Fruit fly (Drosophila melanogaster): ENCODE data around the gene CG32683.

CG32683 gene

dm6 chrX:10367801-10368203, 86.9 kb downstream of the CG32683 start, which contains the start of gene CG17841 (continued):
- peak; percentile 62 for TF ChIP-seq unc-4 (GFP tag; IDR thresholded peaks at IDR 0.05; ENCODE audit: partially characterized antibody)
- TF ChIP-seq HmgZ (tag; optimal IDR thresholded peaks at IDR 0.05) = peak; percentile 43
- 0 out of 2 replicates have a peak, but pooled peaks have one; percentile 12 for TF ChIP-seq tna (GFP tag; IDR thresholded peaks at IDR 0.05; ENCODE audit: partially characterized antibody)
- peak; percentile 26 for TF ChIP-seq kah (GFP tag; optimal IDR thresholded peaks at IDR 0.05)
- 0 out of 3 replicates have a peak, but pooled peaks have one; percentile 35 for TF ChIP-seq CG34224 (GFP tag; IDR thresholded peaks at IDR 0.05; ENCODE audit: partially characterized antibody)
- 0 out of 3 replicates have a peak, but pooled peaks have one; percentile 44 for TF ChIP-seq zen2 (GFP tag; IDR thresholded peaks at IDR 0.05; ENCODE audit: partially characterized antibody)
- TF ChIP-seq Fer1 (GFP tag; optimal IDR thresholded peaks at IDR 0.05) = peak; percentile 5
- peak; percentile 89 for TF ChIP-seq CG2116 (GFP tag; optimal IDR thresholded peaks at IDR 0.05)
- no peak for TF ChIP-seq pum (GFP tag; optimal IDR thresholded peaks at IDR 0.05)
- TF ChIP-seq Dp (GFP tag; optimal IDR thresholded peaks at IDR 0.05) = peak; percentile 83
- peak; percentile 40 for TF ChIP-seq Ets97D (GFP tag; optimal IDR thresholded peaks at IDR 0.05)
- peak; percentile 75 for TF ChIP-seq Sry-δ (GFP tag; optimal IDR thresholded peaks at IDR 0.05)
- peak; percentile 46 for TF ChIP-seq nmo (GFP tag; optimal IDR thresholded peaks at IDR 0.05)
- TF ChIP-seq CG1603 (tag; optimal IDR thresholded peaks at IDR 0.05) = peak; percentile 99
- TF ChIP-seq pzg (GFP tag; optimal IDR thresholded peaks at IDR 0.05) = peak; percentile 89
- peak; percentile 59 for TF ChIP-seq CG30020 (tag; optimal IDR thresholded peaks at IDR 0.05)
- no peak for TF ChIP-seq CG6683 (GFP tag; optimal IDR thresholded peaks at IDR 0.05)
- TF ChIP-seq Myb (GFP tag; optimal IDR thresholded peaks at IDR 0.05) = peak; percentile 80
- peak; percentile 80 for TF ChIP-seq CG9797 (GFP tag; optimal IDR thresholded peaks at IDR 0.05)
- 0 out of 3 replicates have a peak, but pooled peaks have one; percentile 19 for TF ChIP-seq so (GFP tag; IDR thresholded peaks at IDR 0.05)
- TF ChIP-seq lov (optimal IDR thresholded peaks at IDR 0.05) = no peak
- TF ChIP-seq lov (GFP tag; IDR thresholded peaks at IDR 0.05) = no peak
- peak; percentile 2 for TF ChIP-seq sd (tag; optimal IDR thresholded peaks at IDR 0.05)
- TF ChIP-seq CG31365 (tag; optimal IDR thresholded peaks at IDR 0.05) = no peak
- peak; percentile 47; the same call in 1 of the 2 replicates for TF ChIP-seq Bgb (GFP tag; IDR thresholded peaks at IDR 0.05; ENCODE audit: partially characterized antibody)
- peak; percentile 55 for TF ChIP-seq CG12659 (GFP tag; optimal IDR thresholded peaks at IDR 0.05)
- no peak for TF ChIP-seq B-H1 (GFP tag; IDR thresholded peaks at IDR 0.05)
- TF ChIP-seq scrt (GFP tag; optimal IDR thresholded peaks at IDR 0.05) = peak; percentile 70
- peak; percentile 15 for TF ChIP-seq CG12391 (tag; optimal IDR thresholded peaks at IDR 0.05)
- peak in 1 of 2 experiments; percentile 15 for TF ChIP-seq insv (GFP tag; optimal IDR thresholded peaks at IDR 0.05)
- no peak for TF ChIP-seq CG4328 (GFP tag; optimal IDR thresholded peaks at IDR 0.05)
- TF ChIP-seq Xbp1 (GFP tag; optimal IDR thresholded peaks at IDR 0.05) = no peak
- peak in 1 of 2 experiments; percentile 38 for TF ChIP-seq Pdp1 (GFP tag; optimal IDR thresholded peaks at IDR 0.05)
- TF ChIP-seq lab (GFP tag; optimal IDR thresholded peaks at IDR 0.05) = peak; percentile 23
- TF ChIP-seq CG2712 (tag; optimal IDR thresholded peaks at IDR 0.05) = peak; percentile 31
- peak in 1 of 2 experiments; percentile 11 for TF ChIP-seq crp (GFP tag; optimal IDR thresholded peaks at IDR 0.05)
- TF ChIP-seq chinmo (GFP tag; IDR thresholded peaks at IDR 0.05; ENCODE audit: partially characterized antibody) = 0 out of 4 replicates have a peak, but pooled peaks have one; percentile 26
- peak; percentile 62 for TF ChIP-seq MBD-R2 (GFP tag; IDR thresholded peaks at IDR 0.05)
- peak; percentile 34 for TF ChIP-seq CG17186 (GFP tag; optimal IDR thresholded peaks at IDR 0.05)
- peak; percentile 87 for TF ChIP-seq Sin3A (optimal IDR thresholded peaks at IDR 0.05)
- TF ChIP-seq HLH3B (GFP tag; IDR thresholded peaks at IDR 0.05) = no peak
- peak; percentile 60; the same call in 1 of the 4 replicates for TF ChIP-seq Dll (GFP tag; IDR thresholded peaks at IDR 0.05; ENCODE audit: partially characterized antibody)
- peak; percentile 81 for TF ChIP-seq Deaf1 (tag; optimal IDR thresholded peaks at IDR 0.05)
- TF ChIP-seq sna (GFP tag; IDR thresholded peaks at IDR 0.05; ENCODE audit: partially characterized antibody) = 0 out of 2 replicates have a peak, but pooled peaks have one; percentile 29
- no peak for TF ChIP-seq gem (tag; optimal IDR thresholded peaks at IDR 0.05)
- TF ChIP-seq MESR4 (GFP tag; optimal IDR thresholded peaks at IDR 0.05) = peak; percentile 81
- no peak for TF ChIP-seq CG10959 (GFP tag; IDR thresholded peaks at IDR 0.05)
- TF ChIP-seq BEAF-32 (GFP tag; optimal IDR thresholded peaks at IDR 0.05) = peak; percentile 63

All from whole organism, embryonic.